Fruit fly (Drosophila melanogaster): ENCODE data around the gene Ref2.

Ref2 gene

DNA sequence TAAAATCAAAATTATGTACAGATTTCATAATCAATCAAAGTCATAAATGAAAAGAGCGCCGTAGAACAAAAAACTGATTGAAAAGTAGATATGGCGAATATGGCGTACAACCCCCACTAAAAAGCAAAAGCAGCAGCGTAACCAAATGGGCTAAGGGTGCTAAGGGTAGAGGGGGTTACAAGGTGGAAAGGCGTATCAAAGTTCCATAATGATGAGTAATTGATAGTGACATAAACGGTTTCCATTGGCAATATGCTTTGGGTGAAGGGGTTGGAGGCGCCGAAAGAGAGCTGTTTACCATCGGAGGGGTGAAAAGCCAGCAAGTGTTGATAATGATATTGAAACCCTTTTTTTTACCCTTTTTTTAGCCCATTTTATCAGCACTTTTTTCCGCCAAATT, 26.1 kb upstream of the Ref2 start:
- TF ChIP-seq Nf-YB (GFP tag; optimal IDR thresholded peaks at IDR 0.05) (peak; percentile 85), CG1792 (GFP tag; optimal IDR thresholded peaks at IDR 0.05) (no peak), bcd (GFP tag; optimal IDR thresholded peaks at IDR 0.05) (no peak), Kr (GFP tag; optimal IDR thresholded peaks at IDR 0.05) (peak; percentile 72), Atf6 (GFP tag; IDR thresholded peaks at IDR 0.05) (no peak), CG43689 (GFP tag; IDR thresholded peaks at IDR 0.05) (no peak), seq (GFP tag; IDR thresholded peaks at IDR 0.05) (peak; percentile 21; the same call in 1 of the 2 replicates), crol (GFP tag; IDR thresholded peaks at IDR 0.05) (no peak), CG12299 (tag; optimal IDR thresholded peaks at IDR 0.05) (no peak), kni (GFP tag; optimal IDR thresholded peaks at IDR 0.05) (no peak), gsb-n (tag; optimal IDR thresholded peaks at IDR 0.05) (peak; percentile 79), Nf-YC (tag; optimal IDR thresholded peaks at IDR 0.05) (peak; percentile 76)

DNA sequence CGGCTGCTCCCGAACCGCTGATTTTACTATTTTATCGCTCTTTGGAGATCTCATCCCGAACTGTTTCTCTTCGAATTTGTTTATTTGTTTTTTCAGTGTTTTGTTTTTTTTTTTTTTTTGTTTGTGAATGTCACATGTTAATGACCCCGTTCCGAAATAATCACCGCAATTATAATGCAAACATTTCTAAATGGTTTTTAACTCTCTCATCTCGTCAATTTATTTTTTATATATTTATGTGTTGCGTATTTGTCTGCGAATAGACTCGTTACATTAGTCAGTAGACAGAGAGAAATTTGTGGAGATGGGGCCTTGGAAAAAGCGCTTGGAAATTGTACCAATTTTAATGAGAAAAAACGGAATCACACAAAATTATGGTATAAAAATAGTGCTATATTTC, 23.5 kb upstream of the Ref2 start, which contains the start of gene Nepl7:
TSS of gene Nepl7 (minus strand) at position 101 of the 400 bp plus-strand sequence.
- TF ChIP-seq odd (GFP tag; optimal IDR thresholded peaks at IDR 0.05): no peak
- TF ChIP-seq Sry-β (GFP tag; optimal IDR thresholded peaks at IDR 0.05): no peak
- no peak for TF ChIP-seq stc (GFP tag; IDR thresholded peaks at IDR 0.05)
- TF ChIP-seq CG7271 (tag; optimal IDR thresholded peaks at IDR 0.05): no peak
- no peak for TF ChIP-seq CG30403 (GFP tag; optimal IDR thresholded peaks at IDR 0.05)
- no peak for TF ChIP-seq CrebB (tag; optimal IDR thresholded peaks at IDR 0.05)
- TF ChIP-seq kay (GFP tag; optimal IDR thresholded peaks at IDR 0.05): no peak
- no peak for TF ChIP-seq maf-S (GFP tag; optimal IDR thresholded peaks at IDR 0.05)
- no peak for TF ChIP-seq bsh (GFP tag; optimal IDR thresholded peaks at IDR 0.05)
- TF ChIP-seq CG7987 (GFP tag; optimal IDR thresholded peaks at IDR 0.05): no peak
- no peak for TF ChIP-seq CG8089 (GFP tag; optimal IDR thresholded peaks at IDR 0.05)
- no peak for TF ChIP-seq Neu2 (GFP tag; optimal IDR thresholded peaks at IDR 0.05; ENCODE audit: borderline replicate concordance)
- no peak for TF ChIP-seq ewg (GFP tag; optimal IDR thresholded peaks at IDR 0.05)
- TF ChIP-seq Ptx1 (GFP tag; IDR thresholded peaks at IDR 0.05): no peak
- TF ChIP-seq slbo (GFP tag; IDR thresholded peaks at IDR 0.05): no peak
- TF ChIP-seq CG10267 (tag; optimal IDR thresholded peaks at IDR 0.05): no peak
- TF ChIP-seq Fer2 (tag; optimal IDR thresholded peaks at IDR 0.05): no peak
- TF ChIP-seq CG7745 (tag; optimal IDR thresholded peaks at IDR 0.05): no peak
- no peak for TF ChIP-seq Dll (GFP tag; IDR thresholded peaks at IDR 0.05; ENCODE audit: partially characterized antibody)
- no peak for TF ChIP-seq CG31365 (tag; optimal IDR thresholded peaks at IDR 0.05)

DNA sequence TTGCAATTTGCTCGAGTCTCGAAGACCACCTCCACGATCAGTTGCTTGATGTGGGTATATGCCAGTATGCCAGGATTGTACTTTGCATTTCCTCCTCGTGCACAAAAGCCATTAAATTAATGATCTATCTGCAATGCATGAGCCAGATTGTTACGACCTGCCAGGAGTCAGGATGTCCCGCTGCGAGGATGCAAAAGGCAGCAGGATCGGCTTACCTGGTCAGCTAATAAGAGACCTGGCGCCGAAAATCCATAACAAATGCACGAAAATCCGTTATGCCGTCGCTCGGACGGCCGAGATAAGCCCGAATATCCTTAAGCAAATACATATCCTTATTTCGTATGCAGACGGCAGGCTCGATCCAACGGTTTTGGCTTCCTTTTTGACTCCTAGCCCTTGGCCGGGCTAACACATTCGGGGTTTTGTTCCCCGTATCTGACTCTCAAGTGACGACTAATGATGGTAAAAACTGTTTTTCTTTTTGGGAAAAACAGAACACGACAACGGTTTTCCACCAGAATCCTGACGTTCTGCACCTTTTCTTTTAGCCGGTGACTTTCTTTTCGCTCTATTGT, 19.9 kb upstream of the Ref2 start:
- TF ChIP-seq CG15479 (GFP tag; optimal IDR thresholded peaks at IDR 0.05) (peak; percentile 80), en (GFP tag; optimal IDR thresholded peaks at IDR 0.05) (no peak), Dip3 (GFP tag; optimal IDR thresholded peaks at IDR 0.05) (no peak), pho (GFP tag; optimal IDR thresholded peaks at IDR 0.05) (no peak), CG11398 (GFP tag; optimal IDR thresholded peaks at IDR 0.05) (no peak), CG9876 (GFP tag; optimal IDR thresholded peaks at IDR 0.05) (no peak), CG4424 (GFP tag; optimal IDR thresholded peaks at IDR 0.05) (no peak), CG2712 (tag; optimal IDR thresholded peaks at IDR 0.05) (no peak), CG18476 (GFP tag; optimal IDR thresholded peaks at IDR 0.05) (no peak), schlank (tag; optimal IDR thresholded peaks at IDR 0.05) (no peak), fd3F (GFP tag; optimal IDR thresholded peaks at IDR 0.05) (no peak), CG4730 (GFP tag; IDR thresholded peaks at IDR 0.05) (no peak), Asciz (GFP tag; optimal IDR thresholded peaks at IDR 0.05) (no peak), mirr (GFP tag; optimal IDR thresholded peaks at IDR 0.05) (no peak), dmrt99B (tag; optimal IDR thresholded peaks at IDR 0.05) (no peak), Bgb (GFP tag; IDR thresholded peaks at IDR 0.05; ENCODE audit: partially characterized antibody) (no peak), CG18262 (tag; optimal IDR thresholded peaks at IDR 0.05) (no peak), hb (GFP tag; IDR thresholded peaks at IDR 0.05; ENCODE audit: partially characterized antibody) (no peak)

Data from whole organism, embryonic.